Worm (Caenorhabditis elegans) whole organism, L1 larva: Measurements from ENCODE around the gene mpz-3.

Source experiments
- ama-1 ChIP-seq: fragments of 150-350 bp; optimal IDR thresholded peaks from 2 replicates; lab custom pipeline; 2014
- ceh-88 ChIP-seq: fragments of 200-800 bp; sonication (Bioruptor generic); IDR thresholded peaks from 2 replicates; pipeline ENCODE4 v1.3.6; 2022; ENCODE audit warnings: missing genetic modification characterization, missing compliant biosample characterization
- elt-2 ChIP-seq: sonication (generic microtip); optimal IDR thresholded peaks from 2 replicates; lab custom pipeline; 2016; ENCODE audit warnings: missing genetic modification characterization, mild to moderate bottlenecking, inconsistent platforms, missing compliant biosample characterization, missing genetic modification reagents
- lir-3 ChIP-seq: sonication (generic microtip); optimal IDR thresholded peaks from 2 replicates; lab custom pipeline; 2016; ENCODE audit warnings: mild to moderate bottlenecking, missing genetic modification characterization, moderate library complexity, missing compliant biosample characterization; ENCODE audit not compliant: poor library complexity

DNA sequence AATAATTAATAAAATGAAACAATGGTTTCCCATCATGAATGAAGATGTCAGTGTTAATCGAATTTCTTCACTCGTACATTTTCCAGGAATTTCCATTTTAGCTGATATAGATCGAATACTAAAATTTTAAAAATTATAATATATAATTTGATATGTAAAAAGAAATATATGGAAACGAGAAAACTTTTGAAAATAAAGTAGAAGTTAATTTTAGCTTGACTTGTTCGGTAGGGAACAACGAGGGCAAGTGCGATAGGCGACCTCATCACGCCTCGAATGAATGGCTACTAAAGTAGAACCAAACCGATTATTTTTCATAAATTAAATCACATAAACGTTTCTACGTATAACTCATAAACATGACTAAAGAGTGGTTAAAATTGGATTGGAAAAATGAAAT lies 13.2 kb upstream of the mpz-3 start, which contains the start of gene sra-31:
- TF ChIP-seq ama-1 (lab: Kevin White, UChicago): no peak
- TF ChIP-seq elt-2 (tag; lab: Kevin White, UChicago): no peak
- no peak for TF ChIP-seq ceh-88 (GFP tag; lab: Robert Waterston, UW)
- no peak for TF ChIP-seq lir-3
